Fruit fly (Drosophila melanogaster) whole organism, prepupa: ENCODE data around the gene aln.

ENCODE experiments used
- CG10631 ChIP-seq: fragments of 200-800 bp; sonication (Bioruptor generic); optimal IDR thresholded peaks from 2 replicates; lab custom pipeline; 2016; ENCODE audit warnings: missing biosample characterization, missing genetic modification characterization
- CG6276 ChIP-seq: fragments of 200-800 bp; sonication (Bioruptor generic); optimal IDR thresholded peaks from 2 replicates; lab custom pipeline; 2017; ENCODE audit warnings: missing biosample characterization, mild to moderate bottlenecking, missing genetic modification characterization
- CG6854 ChIP-seq: fragments of 200-800 bp; sonication (Bioruptor generic); optimal IDR thresholded peaks from 2 replicates; lab custom pipeline; 2017; ENCODE audit warnings: missing biosample characterization, mild to moderate bottlenecking, missing genetic modification characterization
- CG8119 ChIP-seq: fragments of 200-800 bp; sonication (Bioruptor generic); IDR thresholded peaks from 3 replicates; pipeline ENCODE4 v1.3.6; 2022; ENCODE audit warnings: missing biosample characterization, missing genetic modification characterization
- Eip78C ChIP-seq: fragments of 200-800 bp; sonication (Bioruptor generic); peaks from one replicate; lab custom pipeline; 2016; ENCODE audit warnings: missing biosample characterization, missing genetic modification characterization
- dsx ChIP-seq: fragments of 200-800 bp; optimal IDR thresholded peaks from 3 replicates; lab custom pipeline; 2019; ENCODE audit warnings: missing biosample characterization, mild to moderate bottlenecking, missing genetic modification characterization, moderate library complexity; ENCODE audit not compliant: poor library complexity, severe bottlenecking
- eg ChIP-seq: fragments of 200-800 bp; sonication (Bioruptor generic); IDR thresholded peaks from 3 replicates; pipeline ENCODE4 v1.3.6; 2022; ENCODE audit warnings: missing biosample characterization, missing genetic modification characterization
- fd85E ChIP-seq: fragments of 200-800 bp; sonication (Bioruptor generic); optimal IDR thresholded peaks from 3 replicates; lab custom pipeline; 2016; ENCODE audit warnings: missing biosample characterization, missing genetic modification characterization
- net ChIP-seq: fragments of 200-800 bp; sonication (Bioruptor generic); optimal IDR thresholded peaks from 3 replicates; lab custom pipeline; 2016; ENCODE audit warnings: missing biosample characterization, missing genetic modification characterization

DNA sequence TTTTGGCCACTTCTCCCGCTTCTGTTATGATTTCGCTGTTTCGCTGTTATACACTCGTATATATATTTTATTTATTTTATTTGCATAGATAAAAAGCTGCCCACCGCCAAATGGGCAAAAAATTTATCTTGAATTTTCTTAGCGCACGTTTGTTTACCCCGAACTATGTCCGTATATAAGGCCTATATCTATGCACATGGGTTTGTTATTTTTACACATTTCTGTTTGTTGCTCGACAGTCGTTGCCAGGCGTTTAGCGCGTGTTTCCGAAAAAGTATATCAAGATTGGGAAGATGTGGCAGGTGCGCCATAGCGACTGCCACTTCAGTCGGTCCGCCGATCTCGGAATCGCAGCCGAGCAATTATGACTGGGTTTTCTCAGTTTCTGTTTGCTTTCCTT lies 26.1 kb downstream of the aln start:
- TF ChIP-seq dsx (GFP tag; lab: Kevin White, UChicago) = no peak
- no peak for TF ChIP-seq Eip78C (GFP tag; lab: Kevin White, UChicago)
- no peak for TF ChIP-seq eg (GFP tag; lab: Robert Waterston, UW)
- no peak for TF ChIP-seq fd85E
- TF ChIP-seq CG6854 (GFP tag; lab: Kevin White, UChicago) = no peak
- no peak for TF ChIP-seq net (GFP tag; lab: Kevin White, UChicago)
- no peak for TF ChIP-seq CG6276 (GFP tag; lab: Kevin White, UChicago)
- no peak for TF ChIP-seq CG8119 (GFP tag; lab: Robert Waterston, UW)
- no peak for TF ChIP-seq CG10631 (GFP tag; lab: Kevin White, UChicago)
